Worm (Caenorhabditis elegans) whole organism, L1 larva: ENCODE measurements around the gene F20D6.10.
A peak's percentile ranks its signal among the peaks of the same experiment; 100 is the strongest.

Experiments
- C16A3.4 ChIP-seq: fragments of 150-350 bp; optimal IDR thresholded peaks from 2 replicates; lab custom pipeline; 2014; ENCODE audit warnings: missing biosample characterization, missing genetic modification characterization
- C34B4.2 ChIP-seq: sonication (generic microtip); optimal IDR thresholded peaks from 2 replicates; lab custom pipeline; 2017; ENCODE audit warnings: mild to moderate bottlenecking, missing genetic modification characterization, missing compliant biosample characterization
- F16B12.6 ChIP-seq: fragments of 150-350 bp; optimal IDR thresholded peaks from 2 replicates; lab custom pipeline; 2014; ENCODE audit warnings: missing biosample characterization, missing genetic modification characterization
- Y116A8C.19 ChIP-seq: sonication (generic microtip); optimal IDR thresholded peaks from 2 replicates; lab custom pipeline; 2016; ENCODE audit warnings: missing compliant biosample characterization, missing genetic modification characterization, borderline replicate concordance
- aly-2 ChIP-seq: fragments of 150-350 bp; optimal IDR thresholded peaks from 2 replicates; lab custom pipeline; 2014; ENCODE audit warnings: missing biosample characterization, missing genetic modification characterization
- blmp-1 ChIP-seq: fragments of 150-350 bp; optimal IDR thresholded peaks from 2 replicates; lab custom pipeline; 2014; ENCODE audit warnings: missing biosample characterization, missing genetic modification characterization
- ces-1 ChIP-seq: fragments of 150-350 bp; optimal IDR thresholded peaks from 2 replicates; lab custom pipeline; 2014; ENCODE audit warnings: missing biosample characterization, missing genetic modification reagents, missing genetic modification characterization
- dpl-1 ChIP-seq, 3 experiments: fragments of 150-350 bp in 2 of 3; sonication (generic microtip) in 1 of 3; optimal IDR thresholded peaks; 2 replicates each; lab custom pipeline; 2014 to 2017; ENCODE audit warnings: missing biosample characterization in 3 of 3, missing genetic modification characterization in 3 of 3, missing genetic modification reagents in 3 of 3
- efl-1 ChIP-seq, 4 experiments: fragments of 150-350 bp; optimal IDR thresholded peaks in 3 of 4; peaks in 1 of 4; 1 replicate in 1 of 4; 2 replicates in 3 of 4; lab custom pipeline; 2014; ENCODE audit warnings: missing biosample characterization in 2 of 4, missing genetic modification characterization in 2 of 4, missing genetic modification reagents in 2 of 4
- efl-3 ChIP-seq: fragments of 200-800 bp; sonication (Bioruptor generic); optimal IDR thresholded peaks from 2 replicates; lab custom pipeline; 2018; ENCODE audit warnings: mild to moderate bottlenecking, missing genetic modification characterization, missing compliant biosample characterization
- egl-27 ChIP-seq, 2 experiments: fragments of 150-350 bp in 1 of 2; sonication (generic microtip); optimal IDR thresholded peaks; 3 replicates each; lab custom pipeline; 2017 to 2018; ENCODE audit warnings: missing biosample characterization in 2 of 2, missing genetic modification characterization in 2 of 2, missing genetic modification reagents in 2 of 2
- elt-3 ChIP-seq, 6 experiments: fragments of 150-350 bp in 1 of 6; sonication (generic microtip); optimal IDR thresholded peaks; 2 replicates each; lab custom pipeline; 2017 to 2018; ENCODE audit warnings: missing biosample characterization in 6 of 6, missing genetic modification characterization in 6 of 6, inconsistent platforms in 1 of 6
- fkh-4 ChIP-seq: sonication (generic microtip); optimal IDR thresholded peaks from 2 replicates; lab custom pipeline; 2016; ENCODE audit warnings: missing compliant biosample characterization, missing genetic modification characterization, borderline replicate concordance
- fos-1 ChIP-seq: fragments of 150-350 bp; optimal IDR thresholded peaks from 2 replicates; lab custom pipeline; 2014; ENCODE audit warnings: missing biosample characterization, missing genetic modification characterization
- grh-1 ChIP-seq: fragments of 200-800 bp; sonication (Bioruptor generic); IDR thresholded peaks from 2 replicates; pipeline ENCODE4 v1.3.6; 2022; ENCODE audit warnings: missing genetic modification reagents, missing genetic modification characterization, missing compliant biosample characterization
- hlh-17 ChIP-seq: fragments of 200-800 bp; sonication (Bioruptor generic); optimal IDR thresholded peaks from 2 replicates; lab custom pipeline; 2018; ENCODE audit warnings: missing genetic modification characterization, mild to moderate bottlenecking, missing compliant biosample characterization, moderate library complexity, borderline replicate concordance
- jun-1 ChIP-seq: fragments of 150-350 bp; optimal IDR thresholded peaks from 2 replicates; lab custom pipeline; 2014; ENCODE audit warnings: missing biosample characterization, missing genetic modification reagents, missing genetic modification characterization
- lin-13 ChIP-seq: fragments of 150-350 bp; optimal IDR thresholded peaks from 2 replicates; lab custom pipeline; 2014; ENCODE audit warnings: missing biosample characterization, missing genetic modification reagents, missing genetic modification characterization
- lin-14 ChIP-seq: fragments of 200-800 bp; sonication (Bioruptor generic); optimal IDR thresholded peaks from 2 replicates; lab custom pipeline; 2018; ENCODE audit warnings: mild to moderate bottlenecking, missing genetic modification characterization, moderate library complexity, missing compliant biosample characterization
- lir-3 ChIP-seq: sonication (generic microtip); optimal IDR thresholded peaks from 2 replicates; lab custom pipeline; 2016; ENCODE audit warnings: mild to moderate bottlenecking, missing genetic modification characterization, moderate library complexity, missing compliant biosample characterization; ENCODE audit not compliant: poor library complexity
- mab-9 ChIP-seq: fragments of 200-800 bp; sonication (Bioruptor generic); IDR thresholded peaks from 2 replicates; pipeline ENCODE4 v1.3.6; 2022; ENCODE audit warnings: missing genetic modification reagents, missing genetic modification characterization, missing compliant biosample characterization
- mdl-1 ChIP-seq, 2 experiments: fragments of 150-350 bp; optimal IDR thresholded peaks; 2 replicates each; lab custom pipeline; 2014 to 2017; ENCODE audit warnings: missing biosample characterization in 2 of 2, missing genetic modification characterization in 2 of 2, inconsistent platforms in 1 of 2
- mef-2 ChIP-seq: fragments of 150-350 bp; optimal IDR thresholded peaks from 2 replicates; lab custom pipeline; 2014; ENCODE audit warnings: missing biosample characterization, missing genetic modification characterization
- nhr-71 ChIP-seq: sonication (generic microtip); optimal IDR thresholded peaks from 2 replicates; lab custom pipeline; 2016; ENCODE audit warnings: mild to moderate bottlenecking, missing genetic modification characterization, moderate library complexity, missing compliant biosample characterization
- nhr-85 ChIP-seq: sonication (generic microtip); peaks from one replicate; lab custom pipeline; 2016; ENCODE audit warnings: missing genetic modification characterization, inconsistent platforms, missing compliant biosample characterization
- rnt-1 ChIP-seq: sonication (generic microtip); optimal IDR thresholded peaks from 2 replicates; lab custom pipeline; 2016; ENCODE audit warnings: mild to moderate bottlenecking, missing genetic modification characterization, moderate library complexity, missing compliant biosample characterization
- snu-23 ChIP-seq: sonication (generic microtip); optimal IDR thresholded peaks from 2 replicates; lab custom pipeline; 2016; ENCODE audit warnings: missing genetic modification characterization, missing compliant biosample characterization
- sox-4 ChIP-seq: sonication (generic microtip); optimal IDR thresholded peaks from 2 replicates; lab custom pipeline; 2016; ENCODE audit warnings: missing genetic modification characterization, missing compliant biosample characterization
- sptf-1 ChIP-seq: fragments of 150-350 bp; optimal IDR thresholded peaks from 2 replicates; lab custom pipeline; 2014; ENCODE audit warnings: missing biosample characterization, missing genetic modification characterization
- sup-37 ChIP-seq: fragments of 200-800 bp; sonication (Bioruptor generic); optimal IDR thresholded peaks from 2 replicates; lab custom pipeline; 2018; ENCODE audit warnings: mild to moderate bottlenecking, missing genetic modification characterization, missing compliant biosample characterization
- swsn-7 ChIP-seq: sonication (generic microtip); optimal IDR thresholded peaks from 2 replicates; lab custom pipeline; 2016; ENCODE audit warnings: missing genetic modification characterization, missing compliant biosample characterization
- tbx-2 ChIP-seq: sonication (generic microtip); optimal IDR thresholded peaks from 2 replicates; lab custom pipeline; 2016; ENCODE audit warnings: missing genetic modification characterization, missing compliant biosample characterization
- unc-130 ChIP-seq: fragments of 150-350 bp; optimal IDR thresholded peaks from 2 replicates; lab custom pipeline; 2017; ENCODE audit warnings: missing biosample characterization, missing genetic modification characterization, inconsistent platforms
- unc-86 ChIP-seq: sonication (generic microtip); optimal IDR thresholded peaks from 2 replicates; lab custom pipeline; 2016; ENCODE audit warnings: missing genetic modification characterization, missing compliant biosample characterization
- unc-98 ChIP-seq: fragments of 200-800 bp; sonication (Bioruptor generic); IDR thresholded peaks from 2 replicates; pipeline ENCODE4 v1.3.6; 2022; ENCODE audit warnings: missing genetic modification characterization, missing compliant biosample characterization
- vab-15 ChIP-seq: sonication (generic microtip); optimal IDR thresholded peaks from 2 replicates; lab custom pipeline; 2017; ENCODE audit warnings: missing genotype, mild to moderate bottlenecking, missing genetic modification characterization, missing compliant biosample characterization
- xbp-1 ChIP-seq: sonication (generic microtip); optimal IDR thresholded peaks from 2 replicates; lab custom pipeline; 2016; ENCODE audit warnings: missing genetic modification characterization, missing compliant biosample characterization
- zag-1 ChIP-seq: fragments of 150-350 bp; optimal IDR thresholded peaks from 2 replicates; lab custom pipeline; 2014; ENCODE audit warnings: missing biosample characterization, missing genetic modification characterization
- ztf-11 ChIP-seq, 2 experiments: sonication (generic microtip); optimal IDR thresholded peaks; 2 replicates each; lab custom pipeline; 2016 to 2017; ENCODE audit warnings: missing genetic modification characterization in 2 of 2, missing biosample characterization in 1 of 2, missing compliant biosample characterization in 1 of 2

Gene F20D6.10

DNA sequence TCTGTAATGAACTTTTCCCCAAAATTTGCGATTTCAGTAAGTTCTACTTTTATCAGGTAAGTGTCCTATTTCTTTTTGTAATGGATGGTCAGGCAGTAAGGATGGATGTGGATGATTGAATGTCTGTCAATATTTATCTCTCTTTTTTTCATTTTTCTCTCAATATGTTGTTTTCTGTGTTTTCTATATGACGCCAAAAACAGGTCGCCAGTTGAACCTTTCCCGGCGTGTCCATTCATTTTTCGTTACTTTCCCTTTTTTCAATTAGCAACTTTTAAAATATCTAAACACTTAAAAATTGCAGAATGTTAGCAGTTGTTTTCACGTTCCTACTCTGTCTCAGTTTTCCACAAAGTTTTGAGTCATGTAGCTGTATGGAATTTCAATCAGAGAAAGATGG, 11.2 kb upstream of the F20D6.10 start, which contains the start of gene timp-1:
timp-1 (plus strand) TSS at position 305 of the 400 bp plus-strand sequence.
- TF ChIP-seq dpl-1 (GFP tag; optimal IDR thresholded peaks at IDR 0.05; lab: Kevin White, UChicago), result no peak
- no peak for TF ChIP-seq sup-37 (GFP tag; lab: Kevin White, UChicago)
- no peak for TF ChIP-seq unc-86
- TF ChIP-seq ces-1 (GFP tag; lab: Kevin White, UChicago), result no peak
- TF ChIP-seq zag-1 (tag; lab: Kevin White, UChicago), result no peak
- TF ChIP-seq mef-2, result no peak
- TF ChIP-seq jun-1 (tag; lab: Kevin White, UChicago), result no peak
- no peak for TF ChIP-seq F16B12.6
- no peak for TF ChIP-seq hlh-17
- TF ChIP-seq aly-2 (tag; lab: Kevin White, UChicago), result no peak
- no peak for TF ChIP-seq grh-1 (GFP tag; lab: Robert Waterston, UW)
- TF ChIP-seq mdl-1 (tag; optimal IDR thresholded peaks at IDR 0.05; lab: Kevin White, UChicago), result no peak
- peak in 1 of 6 experiments; percentile 47 for TF ChIP-seq elt-3 (tag; optimal IDR thresholded peaks at IDR 0.05; lab: Kevin White, UChicago)
- peak; percentile 93 for TF ChIP-seq blmp-1
- TF ChIP-seq C34B4.2, result no peak
- TF ChIP-seq unc-98 (GFP tag; lab: Robert Waterston, UW), result no peak
- TF ChIP-seq, all 84 proteins: peak for 2

DNA sequence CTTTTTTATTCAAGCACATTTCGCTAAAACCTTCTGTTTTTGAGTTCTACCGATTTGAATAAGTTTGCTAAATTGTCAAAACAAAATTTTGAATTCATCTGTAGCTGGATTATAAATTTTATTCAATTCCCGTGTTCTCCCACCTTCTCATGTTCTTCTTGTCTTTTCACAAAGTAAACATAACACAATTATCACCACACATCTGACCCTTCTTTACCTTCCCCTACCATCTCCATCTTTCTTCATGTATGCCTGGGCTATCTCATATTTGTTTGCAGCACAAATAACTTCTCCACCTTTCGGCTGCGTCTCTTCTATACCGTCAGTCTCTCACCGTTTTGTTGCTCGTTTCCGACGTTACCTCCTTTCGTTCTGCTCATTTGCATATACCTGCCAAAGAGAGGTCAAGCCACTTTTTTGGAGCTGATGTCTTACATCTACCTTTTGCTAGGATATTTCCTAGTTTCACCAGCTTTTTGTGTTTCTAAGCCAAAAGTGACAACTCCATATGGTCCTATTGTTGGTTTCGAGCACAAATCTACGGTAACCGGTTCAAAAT, 7.4 kb upstream of the F20D6.10 start, which contains the start of gene cest-17:
cest-17 (plus strand) TSS at position 248 of the 559 bp plus-strand sequence.
- no peak for TF ChIP-seq efl-1 (optimal IDR thresholded peaks at IDR 0.05; lab: Kevin White, UChicago)
- TF ChIP-seq efl-1 (GFP tag; optimal IDR thresholded peaks at IDR 0.05 in 1 of 2; lab: Kevin White, UChicago), result peak in 1 of 2 experiments; percentile 53
- TF ChIP-seq egl-27 (tag; optimal IDR thresholded peaks at IDR 0.05; lab: Kevin White, UChicago), result no peak
- TF ChIP-seq C16A3.4, result no peak
- TF ChIP-seq tbx-2, result no peak
- TF ChIP-seq xbp-1 (tag; lab: Kevin White, UChicago), result no peak
- no peak for TF ChIP-seq mab-9 (GFP tag; lab: Robert Waterston, UW)
- TF ChIP-seq lin-13 (GFP tag; lab: Kevin White, UChicago), result no peak

DNA sequence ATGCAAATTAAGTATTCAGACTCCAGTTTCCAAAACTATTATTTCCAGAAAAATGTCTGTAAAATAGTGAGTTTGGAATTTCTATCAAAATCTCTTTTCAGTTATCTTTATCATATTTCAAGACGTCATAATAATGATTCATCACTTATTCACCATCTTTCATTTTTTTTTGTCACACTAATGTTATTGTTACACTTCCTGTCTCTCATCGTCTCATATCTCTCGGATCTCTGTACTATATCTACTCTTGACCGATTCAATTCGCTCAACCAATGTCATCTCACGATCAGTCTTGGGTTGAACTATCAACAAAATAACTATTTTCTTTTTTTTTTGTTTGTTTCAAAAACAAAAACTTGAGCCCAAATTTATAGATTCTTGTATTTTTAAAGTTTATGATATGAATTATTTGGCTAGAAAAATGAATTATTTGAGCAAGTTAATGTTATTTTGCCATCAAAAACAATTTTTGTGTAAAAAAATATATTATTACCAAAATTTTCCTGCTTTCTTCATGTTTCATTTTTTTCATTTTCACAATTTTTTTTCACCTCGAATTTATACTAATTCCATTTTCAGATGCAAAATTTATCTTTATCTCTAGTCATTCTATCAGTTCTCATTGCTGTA, 5.6 kb upstream of the F20D6.10 start, which contains the start of gene cri-2:
cri-2 (plus strand) TSS at position 580 of the 630 bp plus-strand sequence.
- peak; percentile 36 for TF ChIP-seq nhr-71
- TF ChIP-seq lin-14, result peak; percentile 68
- TF ChIP-seq efl-3 (GFP tag; lab: Kevin White, UChicago), result no peak
- TF ChIP-seq zag-1 (tag; lab: Kevin White, UChicago), result no peak
- peak; percentile 23 for TF ChIP-seq snu-23
- TF ChIP-seq grh-1 (GFP tag; lab: Robert Waterston, UW), result no peak
- TF ChIP-seq swsn-7 (tag; lab: Kevin White, UChicago), result no peak
- TF ChIP-seq blmp-1, result peak; percentile 26
- no peak for TF ChIP-seq Y116A8C.19
- TF ChIP-seq mdl-1 (tag; optimal IDR thresholded peaks at IDR 0.05; lab: Kevin White, UChicago), result no peak
- no peak for TF ChIP-seq vab-15 (tag; lab: Kevin White, UChicago)
- TF ChIP-seq fos-1 (tag; lab: Kevin White, UChicago), result no peak
- peak; percentile 68 for TF ChIP-seq nhr-85 (tag; lab: Kevin White, UChicago)
- peak; percentile 33 for TF ChIP-seq rnt-1 (tag; lab: Kevin White, UChicago)
- TF ChIP-seq C16A3.4, result no peak
- no peak for TF ChIP-seq unc-130 (tag; lab: Kevin White, UChicago)
- TF ChIP-seq ztf-11 (tag; optimal IDR thresholded peaks at IDR 0.05; lab: Kevin White, UChicago), result no peak
- TF ChIP-seq sox-4 (tag; lab: Kevin White, UChicago), result no peak
- TF ChIP-seq lir-3 (tag; lab: Kevin White, UChicago), result peak; percentile 6
- TF ChIP-seq fkh-4 (tag; lab: Kevin White, UChicago), result no peak
- no peak for TF ChIP-seq sptf-1 (tag; lab: Kevin White, UChicago)
